Worm (Caenorhabditis elegans) whole organism, L2 larva: Measurements from ENCODE around the gene ZK892.5.

ENCODE experiments used
- aly-2 ChIP-seq: fragments of 150-350 bp; optimal IDR thresholded peaks from 2 replicates; lab custom pipeline; 2014; ENCODE audit warnings: missing biosample characterization, missing genetic modification characterization
- lin-11 ChIP-seq: fragments of 150-350 bp; sonication (generic microtip); optimal IDR thresholded peaks from 2 replicates; lab custom pipeline; 2014; ENCODE audit warnings: missing biosample characterization, missing genetic modification characterization, inconsistent platforms, mixed read lengths
- mab-5 ChIP-seq: fragments of 150-350 bp; optimal IDR thresholded peaks from 2 replicates; lab custom pipeline; 2014; ENCODE audit warnings: missing biosample characterization, missing genetic modification characterization
- nhr-11 ChIP-seq: fragments of 150-350 bp; optimal IDR thresholded peaks from 2 replicates; lab custom pipeline; 2014; ENCODE audit warnings: missing biosample characterization, missing genetic modification characterization
- nhr-12 ChIP-seq: fragments of 150-350 bp; optimal IDR thresholded peaks from 2 replicates; lab custom pipeline; 2014; ENCODE audit warnings: missing biosample characterization, missing genetic modification characterization
- nhr-6 ChIP-seq: fragments of 150-350 bp; optimal IDR thresholded peaks from 2 replicates; lab custom pipeline; 2014; ENCODE audit warnings: missing biosample characterization, missing genetic modification characterization
- sem-4 ChIP-seq: fragments of 150-350 bp; optimal IDR thresholded peaks from 2 replicates; lab custom pipeline; 2014; ENCODE audit warnings: missing biosample characterization, missing genetic modification reagents, missing genetic modification characterization
- ztf-4 ChIP-seq: fragments of 150-350 bp; optimal IDR thresholded peaks from 2 replicates; lab custom pipeline; 2014; ENCODE audit warnings: missing biosample characterization, missing genetic modification characterization

ce11 chrII:10011733-10012132 is 3.7 kb downstream of the ZK892.5 start:
- TF ChIP-seq nhr-11 (no peak), aly-2 (tag; lab: Kevin White, UChicago) (no peak), lin-11 (tag; lab: Kevin White, UChicago) (no peak), nhr-6 (no peak), sem-4 (tag; lab: Kevin White, UChicago) (no peak), ztf-4 (tag; lab: Kevin White, UChicago) (no peak), mab-5 (tag; lab: Kevin White, UChicago) (no peak), nhr-12 (tag; lab: Kevin White, UChicago) (no peak)
